6 worm cellular contexts compared by ENCODE assay signal in genomic region chrX:16796826-16797225, ce11.
A peak's percentile ranks its signal among the peaks of the same experiment; 100 is the strongest.
TF ChIP-seq lines count a peak whose summit lies in the region.

No protein-coding gene starts in this region.

TF ChIP-seq in whole organism, L1 larva, 84 proteins besides CTCF, POLR2A, EP300 and RAD21 (continued from another document and continues in another):
- TF ChIP-seq C04F5.9 (tag; optimal IDR thresholded peaks at IDR 0.05; lab: Kevin White, UChicago), result no peak
- peak; percentile 65 for TF ChIP-seq grh-1 (GFP tag; IDR thresholded peaks at IDR 0.05; lab: Robert Waterston, UW)
- TF ChIP-seq sup-37 (GFP tag; optimal IDR thresholded peaks at IDR 0.05; lab: Kevin White, UChicago), result peak; percentile 25
- TF ChIP-seq mab-9 (GFP tag; IDR thresholded peaks at IDR 0.05; lab: Robert Waterston, UW), result peak; percentile 56; the same call in 1 of the 2 replicates
- TF ChIP-seq fkh-4 (tag; optimal IDR thresholded peaks at IDR 0.05; lab: Kevin White, UChicago; ENCODE audit: borderline replicate concordance), result no peak
- peak; percentile 88 for TF ChIP-seq xbp-1 (tag; optimal IDR thresholded peaks at IDR 0.05; lab: Kevin White, UChicago)
- peak; percentile 82 to 90 for TF ChIP-seq lsy-2 (tag; optimal IDR thresholded peaks at IDR 0.05; lab: Kevin White, UChicago)
- peak; percentile 70 to 88 for TF ChIP-seq lin-35 (GFP tag; optimal IDR thresholded peaks at IDR 0.05; lab: Kevin White, UChicago)
- TF ChIP-seq egl-13 (tag; optimal IDR thresholded peaks at IDR 0.05; lab: Kevin White, UChicago), result peak; percentile 90
- no peak for TF ChIP-seq Y116A8C.19 (tag; optimal IDR thresholded peaks at IDR 0.05; lab: Kevin White, UChicago; ENCODE audit: borderline replicate concordance)
- TF ChIP-seq ceh-63 (GFP tag; optimal IDR thresholded peaks at IDR 0.05; lab: Kevin White, UChicago), result no peak
- TF ChIP-seq nhr-20 (tag; optimal IDR thresholded peaks at IDR 0.05; lab: Kevin White, UChicago), result peak; percentile 98
- no peak for TF ChIP-seq nhr-84 (tag; optimal IDR thresholded peaks at IDR 0.05; lab: Kevin White, UChicago)
- TF ChIP-seq nhr-76 (tag; optimal IDR thresholded peaks at IDR 0.05; lab: Kevin White, UChicago), result no peak
- peak; percentile 36; the same call in 1 of the 2 replicates for TF ChIP-seq unc-98 (GFP tag; IDR thresholded peaks at IDR 0.05; lab: Robert Waterston, UW)
- peak; percentile 96 for TF ChIP-seq nhr-85 (tag; lab: Kevin White, UChicago)
- TF ChIP-seq snu-23 (GFP tag; optimal IDR thresholded peaks at IDR 0.05; lab: Kevin White, UChicago), result peak; percentile 97
- TF ChIP-seq nhr-28 (tag; optimal IDR thresholded peaks at IDR 0.05; lab: Kevin White, UChicago), result no peak
- TF ChIP-seq nhr-11 (tag; optimal IDR thresholded peaks at IDR 0.05; lab: Kevin White, UChicago), result peak; percentile 85
- peak; percentile 91 for TF ChIP-seq nhr-47 (tag; optimal IDR thresholded peaks at IDR 0.05; lab: Kevin White, UChicago)
- no peak for TF ChIP-seq zag-1 (tag; optimal IDR thresholded peaks at IDR 0.05; lab: Kevin White, UChicago)
- peak; percentile 66 for TF ChIP-seq nhr-237 (tag; optimal IDR thresholded peaks at IDR 0.05; lab: Kevin White, UChicago)

TF ChIP-seq in whole organism, L2 larva, 48 proteins besides CTCF, POLR2A, EP300 and RAD21 (continued from another document):
- TF ChIP-seq mab-5 (tag; optimal IDR thresholded peaks at IDR 0.05; lab: Kevin White, UChicago) (no peak), skn-1 (tag; optimal IDR thresholded peaks at IDR 0.05; lab: Kevin White, UChicago) (peak; percentile 74), peb-1 (tag; optimal IDR thresholded peaks at IDR 0.05; lab: Kevin White, UChicago) (no peak), C34F6.9 (tag; optimal IDR thresholded peaks at IDR 0.05; lab: Kevin White, UChicago) (peak; percentile 97), ceh-16 (tag; optimal IDR thresholded peaks at IDR 0.05; lab: Kevin White, UChicago) (peak; percentile 73), dmd-4 (tag; optimal IDR thresholded peaks at IDR 0.05; lab: Kevin White, UChicago) (no peak), ceh-82 (tag; optimal IDR thresholded peaks at IDR 0.05; lab: Kevin White, UChicago) (peak; percentile 33), nhr-77 (tag; optimal IDR thresholded peaks at IDR 0.05; lab: Kevin White, UChicago) (no peak), mdl-1 (tag; optimal IDR thresholded peaks at IDR 0.05; lab: Kevin White, UChicago) (peak; percentile 94 to 97), elt-1 (tag; optimal IDR thresholded peaks at IDR 0.05; lab: Kevin White, UChicago) (no peak), sma-3 (GFP tag; optimal IDR thresholded peaks at IDR 0.05; lab: Kevin White, UChicago) (peak; percentile 91), lin-13 (GFP tag; optimal IDR thresholded peaks at IDR 0.05; lab: Kevin White, UChicago) (peak; percentile 69), zag-1 (tag; optimal IDR thresholded peaks at IDR 0.05; lab: Kevin White, UChicago) (peak; percentile 80), nhr-23 (tag; optimal IDR thresholded peaks at IDR 0.05; lab: Kevin White, UChicago) (no peak), ztf-11 (tag; optimal IDR thresholded peaks at IDR 0.05; lab: Kevin White, UChicago) (no peak), lin-39 (tag; optimal IDR thresholded peaks at IDR 0.05; lab: Kevin White, UChicago) (no peak), unc-55 (GFP tag; optimal IDR thresholded peaks at IDR 0.05; lab: Kevin White, UChicago) (peak; percentile 92), snpc-4 (tag; optimal IDR thresholded peaks at IDR 0.05; lab: Kevin White, UChicago) (peak; percentile 73)

TF ChIP-seq in whole organism, L3 larva, 47 proteins besides CTCF, POLR2A, EP300 and RAD21 (continued from another document):
- peak; percentile 92 for TF ChIP-seq jun-1 (tag; optimal IDR thresholded peaks at IDR 0.05; lab: Kevin White, UChicago)
- TF ChIP-seq lin-39 (tag; optimal IDR thresholded peaks at IDR 0.05; lab: Kevin White, UChicago), result peak; percentile 67
- peak; percentile 53 for TF ChIP-seq lin-15B (tag; optimal IDR thresholded peaks at IDR 0.05; lab: Kevin White, UChicago)
- TF ChIP-seq elt-3 (tag; optimal IDR thresholded peaks at IDR 0.05; lab: Kevin White, UChicago), result no peak
- no peak for TF ChIP-seq ceh-9 (tag; optimal IDR thresholded peaks at IDR 0.05; lab: Kevin White, UChicago)
- TF ChIP-seq nhr-28 (tag; optimal IDR thresholded peaks at IDR 0.05; lab: Kevin White, UChicago), result no peak
- peak; percentile 11 for TF ChIP-seq sea-2 (GFP tag; optimal IDR thresholded peaks at IDR 0.05; lab: Kevin White, UChicago)
- TF ChIP-seq unc-39 (tag; optimal IDR thresholded peaks at IDR 0.05; lab: Kevin White, UChicago), result no peak
- peak; percentile 89 for TF ChIP-seq nfya-1 (tag; optimal IDR thresholded peaks at IDR 0.05; lab: Kevin White, UChicago; ENCODE audit: insufficient read depth)
- TF ChIP-seq ceh-82 (tag; optimal IDR thresholded peaks at IDR 0.05; lab: Kevin White, UChicago), result no peak
- TF ChIP-seq nhr-25 (tag; optimal IDR thresholded peaks at IDR 0.05; lab: Kevin White, UChicago), result peak; percentile 95
- peak; percentile 49 for TF ChIP-seq snpc-4 (tag; optimal IDR thresholded peaks at IDR 0.05; lab: Kevin White, UChicago)
- TF ChIP-seq zag-1 (tag; optimal IDR thresholded peaks at IDR 0.05; lab: Kevin White, UChicago), result no peak
- peak; percentile 97 for TF ChIP-seq mdl-1 (tag; optimal IDR thresholded peaks at IDR 0.05; lab: Kevin White, UChicago)
- peak; percentile 46 for TF ChIP-seq tbx-2 (tag; optimal IDR thresholded peaks at IDR 0.05; lab: Kevin White, UChicago)

TF ChIP-seq in whole organism, L4 larva, 104 proteins besides CTCF, POLR2A, EP300 and RAD21 (continued from another document and continues in another):
- peak; percentile 84 for TF ChIP-seq ceh-20 (GFP tag; IDR thresholded peaks at IDR 0.05; lab: Robert Waterston, UW)
- TF ChIP-seq lin-13 (GFP tag; optimal IDR thresholded peaks at IDR 0.05; lab: Kevin White, UChicago), result peak; percentile 86
- peak; percentile 95 to 99 for TF ChIP-seq mdl-1 (tag; optimal IDR thresholded peaks at IDR 0.05; lab: Kevin White, UChicago)
- peak in 1 of 2 experiments; percentile 100 for TF ChIP-seq unc-62 (GFP tag; optimal IDR thresholded peaks at IDR 0.05 in 1 of 2; lab: Kevin White, UChicago)
- no peak for TF ChIP-seq unc-62 (tag; optimal IDR thresholded peaks at IDR 0.05; lab: Kevin White, UChicago)
- peak; percentile 99 for TF ChIP-seq hlh-30 (tag; optimal IDR thresholded peaks at IDR 0.05; lab: Kevin White, UChicago; ENCODE audit: insufficient read depth)
- TF ChIP-seq nhr-10 (tag; optimal IDR thresholded peaks at IDR 0.05; lab: Kevin White, UChicago), result peak; percentile 63
- peak; percentile 13 for TF ChIP-seq egl-27 (tag; optimal IDR thresholded peaks at IDR 0.05; lab: Kevin White, UChicago)
- TF ChIP-seq attf-4 (tag; optimal IDR thresholded peaks at IDR 0.05; lab: Kevin White, UChicago), result no peak
- no peak for TF ChIP-seq Y48G9A.11 (GFP tag; IDR thresholded peaks at IDR 0.05; lab: Robert Waterston, UW)
- no peak for TF ChIP-seq F10B5.3 (tag; optimal IDR thresholded peaks at IDR 0.05; lab: Kevin White, UChicago)
- TF ChIP-seq vab-7 (GFP tag; IDR thresholded peaks at IDR 0.05; lab: Robert Waterston, UW), result 0 out of 2 replicates have a peak, but pooled peaks have one; percentile 40
- peak; percentile 97 for TF ChIP-seq mxl-3 (GFP tag; optimal IDR thresholded peaks at IDR 0.05; lab: Kevin White, UChicago)
- TF ChIP-seq spr-3 (GFP tag; optimal IDR thresholded peaks at IDR 0.05; lab: Kevin White, UChicago), result no peak
- TF ChIP-seq ZK546.5 (tag; optimal IDR thresholded peaks at IDR 0.05; lab: Kevin White, UChicago), result no peak
- peak; percentile 69 to 89 for TF ChIP-seq lsy-2 (tag; optimal IDR thresholded peaks at IDR 0.05; lab: Kevin White, UChicago)
- peak; percentile 95 for TF ChIP-seq mep-1 (tag; optimal IDR thresholded peaks at IDR 0.05; lab: Kevin White, UChicago)
- no peak for TF ChIP-seq snpc-4 (tag; optimal IDR thresholded peaks at IDR 0.05; lab: Kevin White, UChicago)
- peak; percentile 42 for TF ChIP-seq duxl-1 (tag; optimal IDR thresholded peaks at IDR 0.05; lab: Kevin White, UChicago; ENCODE audit: poor library complexity)
- TF ChIP-seq zag-1 (tag; optimal IDR thresholded peaks at IDR 0.05; lab: Kevin White, UChicago), result peak; percentile 25
- TF ChIP-seq zip-11 (GFP tag; IDR thresholded peaks at IDR 0.05; lab: Robert Waterston, UW), result no peak
- no peak for TF ChIP-seq fos-1 (tag; optimal IDR thresholded peaks at IDR 0.05; lab: Kevin White, UChicago)
- peak; percentile 95 for TF ChIP-seq dmd-6 (GFP tag; IDR thresholded peaks at IDR 0.05; lab: Robert Waterston, UW)
- TF ChIP-seq nhr-111 (GFP tag; optimal IDR thresholded peaks at IDR 0.05; lab: Kevin White, UChicago), result no peak
- TF ChIP-seq Y105C5A.15 (GFP tag; IDR thresholded peaks at IDR 0.05; lab: Robert Waterston, UW), result no peak
- no peak for TF ChIP-seq cey-2 (tag; optimal IDR thresholded peaks at IDR 0.05; lab: Kevin White, UChicago; ENCODE audit: borderline replicate concordance, insufficient read depth)
- peak; percentile 66 for TF ChIP-seq saeg-2 (GFP tag; IDR thresholded peaks at IDR 0.05; lab: Robert Waterston, UW)

TF ChIP-seq in whole organism, late embryonic, 69 proteins besides CTCF, POLR2A, EP300 and RAD21 (continued from another document and continues in another):
- TF ChIP-seq sox-4 (tag; optimal IDR thresholded peaks at IDR 0.05; lab: Kevin White, UChicago) (no peak), ceh-9 (tag; optimal IDR thresholded peaks at IDR 0.05; lab: Kevin White, UChicago) (no peak), rnt-1 (tag; optimal IDR thresholded peaks at IDR 0.05; lab: Kevin White, UChicago) (peak; percentile 64), eyg-1 (tag; optimal IDR thresholded peaks at IDR 0.05; lab: Kevin White, UChicago) (no peak), lim-6 (tag; optimal IDR thresholded peaks at IDR 0.05; lab: Kevin White, UChicago) (no peak), pha-4 (tag; optimal IDR thresholded peaks at IDR 0.05; lab: Kevin White, UChicago) (no peak), ceh-45 (GFP tag; IDR thresholded peaks at IDR 0.05; lab: Robert Waterston, UW) (no peak), hlh-6 (tag; optimal IDR thresholded peaks at IDR 0.05; lab: Kevin White, UChicago) (peak; percentile 39), ceh-30 (tag; optimal IDR thresholded peaks at IDR 0.05; lab: Kevin White, UChicago) (peak; percentile 14), fkh-10 (GFP tag; optimal IDR thresholded peaks at IDR 0.05; lab: Kevin White, UChicago) (peak; percentile 60), dmd-4 (tag; optimal IDR thresholded peaks at IDR 0.05; lab: Kevin White, UChicago; ENCODE audit: borderline replicate concordance) (no peak), pqm-1 (tag; optimal IDR thresholded peaks at IDR 0.05; lab: Kevin White, UChicago) (peak; percentile 19), T23F11.4 (GFP tag; optimal IDR thresholded peaks at IDR 0.05; lab: Kevin White, UChicago) (no peak), fkh-6 (tag; optimal IDR thresholded peaks at IDR 0.05; lab: Kevin White, UChicago) (no peak), ztf-16 (tag; optimal IDR thresholded peaks at IDR 0.05; lab: Kevin White, UChicago) (peak; percentile 4), pax-1 (tag; optimal IDR thresholded peaks at IDR 0.05; lab: Kevin White, UChicago) (no peak), dve-1 (tag; optimal IDR thresholded peaks at IDR 0.05; lab: Kevin White, UChicago) (no peak), ahr-1 (tag; optimal IDR thresholded peaks at IDR 0.05; lab: Kevin White, UChicago) (no peak), K09A11.1 (tag; optimal IDR thresholded peaks at IDR 0.05; lab: Kevin White, UChicago; ENCODE audit: insufficient read depth) (no peak), sdc-2 (tag; optimal IDR thresholded peaks at IDR 0.05; lab: Kevin White, UChicago) (peak; percentile 66), F13H6.1 (tag; optimal IDR thresholded peaks at IDR 0.05; lab: Kevin White, UChicago) (peak; percentile 53), ceh-19 (GFP tag; optimal IDR thresholded peaks at IDR 0.05; lab: Kevin White, UChicago) (no peak), npax-4 (tag; optimal IDR thresholded peaks at IDR 0.05; lab: Kevin White, UChicago) (no peak), lin-11 (tag; optimal IDR thresholded peaks at IDR 0.05; lab: Kevin White, UChicago) (no peak), ref-2 (tag; optimal IDR thresholded peaks at IDR 0.05; lab: Kevin White, UChicago) (peak; percentile 41), unc-3 (GFP tag; conservative IDR thresholded peaks at IDR 0.05; lab: Robert Waterston, UW) (no peak), unc-3 (tag; optimal IDR thresholded peaks at IDR 0.05; lab: Kevin White, UChicago) (no peak), hlh-13 (GFP tag; optimal IDR thresholded peaks at IDR 0.05; lab: Kevin White, UChicago) (no peak), ceh-34 (tag; optimal IDR thresholded peaks at IDR 0.05; lab: Kevin White, UChicago) (no peak), C08G9.2 (tag; optimal IDR thresholded peaks at IDR 0.05; lab: Kevin White, UChicago) (no peak), ttx-3 (tag; optimal IDR thresholded peaks at IDR 0.05; lab: Kevin White, UChicago) (no peak)

TF ChIP-seq in whole organism, young adult, 124 proteins besides CTCF, POLR2A, EP300 and RAD21 (continued from another document):
- TF ChIP-seq ekl-4 (GFP tag; IDR thresholded peaks at IDR 0.05; lab: Robert Waterston, UW) (peak; percentile 69), dpff-1 (tag; optimal IDR thresholded peaks at IDR 0.05; lab: Kevin White, UChicago) (no peak), B0261.1 (tag; optimal IDR thresholded peaks at IDR 0.05; lab: Kevin White, UChicago) (no peak), bed-1 (GFP tag; IDR thresholded peaks at IDR 0.05; lab: Robert Waterston, UW) (no peak), chd-7 (tag; optimal IDR thresholded peaks at IDR 0.05; lab: Kevin White, UChicago) (peak; percentile 85), repo-1 (tag; optimal IDR thresholded peaks at IDR 0.05; lab: Kevin White, UChicago) (peak; percentile 55), nhr-90 (tag; optimal IDR thresholded peaks at IDR 0.05; lab: Kevin White, UChicago) (peak; percentile 53), lin-35 (GFP tag; optimal IDR thresholded peaks at IDR 0.05; lab: Kevin White, UChicago) (peak in 1 of 3 experiments; percentile 56), ceh-58 (GFP tag; IDR thresholded peaks at IDR 0.05; lab: Robert Waterston, UW) (no peak), F57A8.1 (GFP tag; optimal IDR thresholded peaks at IDR 0.05; lab: Kevin White, UChicago) (no peak), Y53G8AR.9 (GFP tag; conservative IDR thresholded peaks at IDR 0.05; lab: Robert Waterston, UW) (peak; percentile 62; the same call in 1 of the 2 replicates), hsf-1 (GFP tag; IDR thresholded peaks at IDR 0.05; lab: Robert Waterston, UW) (no peak), F57C9.4 (tag; optimal IDR thresholded peaks at IDR 0.05; lab: Kevin White, UChicago) (no peak), F52B5.7 (tag; optimal IDR thresholded peaks at IDR 0.05; lab: Kevin White, UChicago) (peak; percentile 57), hlh-12 (tag; optimal IDR thresholded peaks at IDR 0.05; lab: Kevin White, UChicago) (no peak), F39B2.1 (GFP tag; IDR thresholded peaks at IDR 0.05; lab: Robert Waterston, UW) (no peak), let-607 (tag; optimal IDR thresholded peaks at IDR 0.05; lab: Kevin White, UChicago) (peak in 1 of 2 experiments; percentile 52), F49E8.2 (tag; optimal IDR thresholded peaks at IDR 0.05; lab: Kevin White, UChicago; ENCODE audit: insufficient read depth) (no peak), ztf-3 (GFP tag; optimal IDR thresholded peaks at IDR 0.05; lab: Kevin White, UChicago) (peak; percentile 81), madf-3 (GFP tag; IDR thresholded peaks at IDR 0.05; lab: Robert Waterston, UW) (0 out of 2 replicates have a peak, but pooled peaks have one; percentile 53), F22D6.2 (tag; optimal IDR thresholded peaks at IDR 0.05; lab: Kevin White, UChicago) (peak; percentile 66), T07F8.4 (tag; optimal IDR thresholded peaks at IDR 0.05; lab: Kevin White, UChicago) (no peak), ceh-27 (GFP tag; optimal IDR thresholded peaks at IDR 0.05; lab: Kevin White, UChicago) (peak; percentile 86), lin-40 (tag; optimal IDR thresholded peaks at IDR 0.05; lab: Kevin White, UChicago) (peak; percentile 90), tlf-1 (GFP tag; optimal IDR thresholded peaks at IDR 0.05; lab: Kevin White, UChicago) (peak; percentile 64), him-1 (tag; optimal IDR thresholded peaks at IDR 0.05; lab: Kevin White, UChicago) (no peak)
TF ChIP-seq in whole organism, young adult: peak in this region for 50.
